Worm (Caenorhabditis elegans): Measurements from ENCODE around the gene W05B10.6.
A peak's percentile ranks its signal among the peaks of the same experiment; 100 is the strongest.

W05B10.6 gene

ce11 chrV:12637764-12638502, 20.1 kb downstream of the W05B10.6 start:
- no peak for TF ChIP-seq dmd-9 (GFP tag; IDR thresholded peaks at IDR 0.05)
- 0 out of 2 replicates have a peak, but pooled peaks have one; percentile 38 for TF ChIP-seq mxl-2 (GFP tag; conservative IDR thresholded peaks at IDR 0.05)
- TF ChIP-seq D1046.2 (GFP tag; IDR thresholded peaks at IDR 0.05), result no peak
- TF ChIP-seq zip-11 (GFP tag; IDR thresholded peaks at IDR 0.05), result no peak
- no peak for TF ChIP-seq ceh-32 (tag; optimal IDR thresholded peaks at IDR 0.05; ENCODE audit: poor library complexity)
- TF ChIP-seq nhr-111 (GFP tag; optimal IDR thresholded peaks at IDR 0.05), result no peak
- TF ChIP-seq nhr-41 (GFP tag; IDR thresholded peaks at IDR 0.05), result no peak
- TF ChIP-seq dve-1 (tag; optimal IDR thresholded peaks at IDR 0.05; ENCODE audit: insufficient read depth), result peak; percentile 35
- TF ChIP-seq fos-1 (tag; optimal IDR thresholded peaks at IDR 0.05), result no peak
- no peak for TF ChIP-seq daf-8 (GFP tag; IDR thresholded peaks at IDR 0.05)
- peak in 1 of 2 experiments; percentile 7 for TF ChIP-seq unc-62 (GFP tag; optimal IDR thresholded peaks at IDR 0.05 in 1 of 2)
- no peak for TF ChIP-seq unc-62 (tag; optimal IDR thresholded peaks at IDR 0.05)
- no peak for TF ChIP-seq lin-15B (tag; optimal IDR thresholded peaks at IDR 0.05)
- TF ChIP-seq cey-2 (tag; optimal IDR thresholded peaks at IDR 0.05; ENCODE audit: borderline replicate concordance, insufficient read depth), result no peak
- no peak for TF ChIP-seq nhr-76 (tag; optimal IDR thresholded peaks at IDR 0.05)
- TF ChIP-seq hif-1 (tag; optimal IDR thresholded peaks at IDR 0.05), result no peak
- no peak for TF ChIP-seq aly-2 (tag; optimal IDR thresholded peaks at IDR 0.05)
- TF ChIP-seq zip-2 (tag; optimal IDR thresholded peaks at IDR 0.05), result no peak
- no peak for TF ChIP-seq ceh-62 (tag; optimal IDR thresholded peaks at IDR 0.05)
- peak; percentile 74 for TF ChIP-seq hlh-11 (tag; optimal IDR thresholded peaks at IDR 0.05)
- no peak for TF ChIP-seq zag-1 (tag; optimal IDR thresholded peaks at IDR 0.05)
- no peak for TF ChIP-seq pha-4 (GFP tag; IDR thresholded peaks at IDR 0.05)
- TF ChIP-seq pha-4 (tag; optimal IDR thresholded peaks at IDR 0.05), result no peak
- no peak for TF ChIP-seq ama-1 (optimal IDR thresholded peaks at IDR 0.05)
- no peak for TF ChIP-seq Y5F2A.4 (GFP tag; optimal IDR thresholded peaks at IDR 0.05)
- TF ChIP-seq ceh-82 (tag; optimal IDR thresholded peaks at IDR 0.05), result no peak
- no peak for TF ChIP-seq jun-1 (tag; optimal IDR thresholded peaks at IDR 0.05)
- peak; percentile 71 for TF ChIP-seq nhr-6 (tag; optimal IDR thresholded peaks at IDR 0.05)
- no peak for TF ChIP-seq snpc-1.2 (GFP tag; IDR thresholded peaks at IDR 0.05)
- no peak for TF ChIP-seq fkh-10 (GFP tag; optimal IDR thresholded peaks at IDR 0.05)
- TF ChIP-seq ces-1 (GFP tag; optimal IDR thresholded peaks at IDR 0.05), result no peak
- no peak for TF ChIP-seq T26A8.4 (GFP tag; IDR thresholded peaks at IDR 0.05)
- TF ChIP-seq unc-130 (GFP tag; optimal IDR thresholded peaks at IDR 0.05), result no peak
- TF ChIP-seq daf-19 (GFP tag; conservative IDR thresholded peaks at IDR 0.05), result no peak
- TF ChIP-seq ztf-7 (tag; optimal IDR thresholded peaks at IDR 0.05), result no peak
- no peak for TF ChIP-seq vab-7 (GFP tag; IDR thresholded peaks at IDR 0.05)
- no peak for TF ChIP-seq ZK546.5 (tag; optimal IDR thresholded peaks at IDR 0.05)
- TF ChIP-seq F44E2.7 (GFP tag; IDR thresholded peaks at IDR 0.05), result no peak
- TF ChIP-seq hmg-1.1 (GFP tag; IDR thresholded peaks at IDR 0.05), result no peak
- no peak for TF ChIP-seq skn-1 (tag; optimal IDR thresholded peaks at IDR 0.05)
- peak; percentile 32 for TF ChIP-seq mxl-3 (GFP tag; optimal IDR thresholded peaks at IDR 0.05)
- TF ChIP-seq Y75B8A.6 (GFP tag; IDR thresholded peaks at IDR 0.05), result no peak
- TF ChIP-seq F26F4.8 (GFP tag; conservative IDR thresholded peaks at IDR 0.05), result no peak
- no peak for TF ChIP-seq lir-3 (tag; optimal IDR thresholded peaks at IDR 0.05)
- TF ChIP-seq F49E8.2 (tag; optimal IDR thresholded peaks at IDR 0.05; ENCODE audit: borderline replicate concordance), result no peak
- no peak for TF ChIP-seq Y105C5A.15 (GFP tag; IDR thresholded peaks at IDR 0.05)
- TF ChIP-seq rbr-2 (tag; optimal IDR thresholded peaks at IDR 0.05), result no peak
- no peak for TF ChIP-seq gei-8 (GFP tag; optimal IDR thresholded peaks at IDR 0.05)
- no peak for TF ChIP-seq spr-1 (tag; optimal IDR thresholded peaks at IDR 0.05)
- TF ChIP-seq nhr-25 (tag; optimal IDR thresholded peaks at IDR 0.05; ENCODE audit: borderline replicate concordance, insufficient read depth), result no peak
- no peak for TF ChIP-seq nhr-77 (tag; optimal IDR thresholded peaks at IDR 0.05)
